Worm (Caenorhabditis elegans): ENCODE data around the gene attf-3.

The attf-3 gene

ce11 chrIII:67025-67424 is 19.2 kb downstream of the attf-3 start:
- no peak for TF ChIP-seq elt-3 (tag; optimal IDR thresholded peaks at IDR 0.05)
- peak; percentile 53 for TF ChIP-seq sptf-1 (tag; optimal IDR thresholded peaks at IDR 0.05)
- peak; percentile 67 for TF ChIP-seq hlh-1 (tag; optimal IDR thresholded peaks at IDR 0.05)
- no peak for TF ChIP-seq drap-1 (GFP tag; optimal IDR thresholded peaks at IDR 0.05)
- TF ChIP-seq unc-120 (tag; optimal IDR thresholded peaks at IDR 0.05; ENCODE audit: poor library complexity, severe bottlenecking) = peak; percentile 75
- TF ChIP-seq flh-1 (GFP tag; optimal IDR thresholded peaks at IDR 0.05) = no peak
- TF ChIP-seq blmp-1 (tag; optimal IDR thresholded peaks at IDR 0.05) = no peak
- no peak for TF ChIP-seq ztf-11 (tag; optimal IDR thresholded peaks at IDR 0.05)
- peak; percentile 46 for TF ChIP-seq unc-62 (GFP tag; optimal IDR thresholded peaks at IDR 0.05)
- no peak for TF ChIP-seq bed-3 (GFP tag; optimal IDR thresholded peaks at IDR 0.05)
- TF ChIP-seq ces-1 (GFP tag; optimal IDR thresholded peaks at IDR 0.05) = peak; percentile 6
- no peak for TF ChIP-seq cnd-1 (tag; optimal IDR thresholded peaks at IDR 0.05)
- no peak for TF ChIP-seq sem-2 (GFP tag; optimal IDR thresholded peaks at IDR 0.05)

- TF ChIP-seq sptf-1 (tag; optimal IDR thresholded peaks at IDR 0.05) (no peak), M03D4.4 (tag; optimal IDR thresholded peaks at IDR 0.05) (no peak)
These were observed 20.0 kb downstream of the attf-3 start, which contains the start of gene pck-1 for ce11 chrIII:66160-66559. Gene pck-1, minus strand, starts transcription at chrIII:66260.

- TF ChIP-seq unc-62 (GFP tag; optimal IDR thresholded peaks at IDR 0.05) = peak; percentile 72
- TF ChIP-seq cnd-1 (tag; optimal IDR thresholded peaks at IDR 0.05) = no peak
- no peak for TF ChIP-seq nhr-76 (tag; optimal IDR thresholded peaks at IDR 0.05)
- peak; percentile 15 for TF ChIP-seq unc-120 (tag; optimal IDR thresholded peaks at IDR 0.05; ENCODE audit: poor library complexity, severe bottlenecking)
- peak; percentile 15 for TF ChIP-seq hlh-1 (tag; optimal IDR thresholded peaks at IDR 0.05)
These were observed 20.6 kb downstream of the attf-3 start for ce11 chrIII:65626-65937.

ce11 chrIII:64747-65625 is 21.2 kb downstream of the attf-3 start:
- no peak for TF ChIP-seq bed-3 (GFP tag; optimal IDR thresholded peaks at IDR 0.05)
- TF ChIP-seq cnd-1 (tag; optimal IDR thresholded peaks at IDR 0.05) = no peak
- no peak for TF ChIP-seq ceh-43 (GFP tag; optimal IDR thresholded peaks at IDR 0.05)
- TF ChIP-seq drap-1 (GFP tag; optimal IDR thresholded peaks at IDR 0.05) = no peak
- TF ChIP-seq mls-2 (tag; optimal IDR thresholded peaks at IDR 0.05) = no peak

- no peak for TF ChIP-seq flh-1 (GFP tag; optimal IDR thresholded peaks at IDR 0.05)
These were observed 22.4 kb downstream of the attf-3 start for ce11 chrIII:63584-64316.

- TF ChIP-seq blmp-1 (tag; optimal IDR thresholded peaks at IDR 0.05) (no peak), ces-1 (GFP tag; optimal IDR thresholded peaks at IDR 0.05) (peak; percentile 68), ztf-11 (tag; optimal IDR thresholded peaks at IDR 0.05) (no peak), nhr-12 (tag; optimal IDR thresholded peaks at IDR 0.05) (no peak), nhr-76 (tag; optimal IDR thresholded peaks at IDR 0.05) (no peak)
These were observed 23.8 kb downstream of the attf-3 start for ce11 chrIII:62383-62873.

ce11 chrIII:61045-61444 is 25.1 kb downstream of the attf-3 start, which contains the start of gene btb-5:
Gene btb-5, minus strand, starts transcription at chrIII:61145.
- TF ChIP-seq lsy-2 (tag; optimal IDR thresholded peaks at IDR 0.05) (no peak), elt-3 (tag; optimal IDR thresholded peaks at IDR 0.05) (no peak), ceh-43 (GFP tag; optimal IDR thresholded peaks at IDR 0.05) (no peak), cnd-1 (tag; optimal IDR thresholded peaks at IDR 0.05) (no peak), nhr-12 (tag; optimal IDR thresholded peaks at IDR 0.05) (no peak), nhr-237 (tag; optimal IDR thresholded peaks at IDR 0.05) (no peak), unc-120 (tag; optimal IDR thresholded peaks at IDR 0.05; ENCODE audit: poor library complexity, severe bottlenecking) (no peak), pha-4 (tag; optimal IDR thresholded peaks at IDR 0.05) (no peak), M03D4.4 (tag; optimal IDR thresholded peaks at IDR 0.05) (no peak), drap-1 (GFP tag; optimal IDR thresholded peaks at IDR 0.05) (no peak), elt-1 (tag; optimal IDR thresholded peaks at IDR 0.05; ENCODE audit: borderline replicate concordance, insufficient read depth) (no peak), mep-1 (tag; optimal IDR thresholded peaks at IDR 0.05) (no peak), flh-1 (GFP tag; optimal IDR thresholded peaks at IDR 0.05) (no peak), unc-62 (GFP tag; optimal IDR thresholded peaks at IDR 0.05) (no peak), lin-13 (tag; optimal IDR thresholded peaks at IDR 0.05) (no peak)
